Worm (Caenorhabditis elegans) whole organism, L1 larva: ENCODE data around the gene F55B11.7.

Source experiments
- C04F5.9 ChIP-seq: sonication (generic microtip); optimal IDR thresholded peaks from 2 replicates; lab custom pipeline; 2016; ENCODE audit warnings: missing genetic modification characterization, missing compliant biosample characterization
- C16A3.4 ChIP-seq: fragments of 150-350 bp; optimal IDR thresholded peaks from 2 replicates; lab custom pipeline; 2014; ENCODE audit warnings: missing biosample characterization, missing genetic modification characterization
- C34B4.2 ChIP-seq: sonication (generic microtip); optimal IDR thresholded peaks from 2 replicates; lab custom pipeline; 2017; ENCODE audit warnings: mild to moderate bottlenecking, missing genetic modification characterization, missing compliant biosample characterization
- Y116A8C.19 ChIP-seq: sonication (generic microtip); optimal IDR thresholded peaks from 2 replicates; lab custom pipeline; 2016; ENCODE audit warnings: missing compliant biosample characterization, missing genetic modification characterization, borderline replicate concordance
- blmp-1 ChIP-seq: fragments of 150-350 bp; optimal IDR thresholded peaks from 2 replicates; lab custom pipeline; 2014; ENCODE audit warnings: missing biosample characterization, missing genetic modification characterization
- ceh-63 ChIP-seq: fragments of 200-800 bp; sonication (Bioruptor generic); optimal IDR thresholded peaks from 2 replicates; lab custom pipeline; 2018; ENCODE audit warnings: mild to moderate bottlenecking, missing genetic modification characterization, missing compliant biosample characterization
- ceh-8 ChIP-seq: fragments of 200-800 bp; sonication (Bioruptor generic); optimal IDR thresholded peaks from 2 replicates; lab custom pipeline; 2018; ENCODE audit warnings: mild to moderate bottlenecking, missing genetic modification characterization, moderate library complexity, missing compliant biosample characterization
- ceh-82 ChIP-seq, 3 experiments: fragments of 150-350 bp in 1 of 3; sonication (generic microtip) in 2 of 3; optimal IDR thresholded peaks; 2 replicates each; lab custom pipeline; 2014 to 2017; ENCODE audit warnings: missing biosample characterization in 3 of 3, missing genetic modification characterization in 3 of 3
- ceh-90 ChIP-seq: sonication (generic microtip); optimal IDR thresholded peaks from 2 replicates; lab custom pipeline; 2016; ENCODE audit warnings: missing genetic modification characterization, missing compliant biosample characterization
- ces-1 ChIP-seq: fragments of 150-350 bp; optimal IDR thresholded peaks from 2 replicates; lab custom pipeline; 2014; ENCODE audit warnings: missing biosample characterization, missing genetic modification reagents, missing genetic modification characterization
- dsc-1 ChIP-seq: sonication (generic microtip); optimal IDR thresholded peaks from 2 replicates; lab custom pipeline; 2016; ENCODE audit warnings: mild to moderate bottlenecking, missing genetic modification characterization, missing compliant biosample characterization
- efl-1 ChIP-seq, 4 experiments: fragments of 150-350 bp; optimal IDR thresholded peaks in 3 of 4; peaks in 1 of 4; 1 replicate in 1 of 4; 2 replicates in 3 of 4; lab custom pipeline; 2014; ENCODE audit warnings: missing biosample characterization in 2 of 4, missing genetic modification characterization in 2 of 4, missing genetic modification reagents in 2 of 4
- egl-13 ChIP-seq: sonication (generic microtip); optimal IDR thresholded peaks from 2 replicates; lab custom pipeline; 2016; ENCODE audit warnings: missing genotype, missing genetic modification reagents, missing genetic modification characterization, missing compliant biosample characterization
- elt-3 ChIP-seq, 6 experiments: fragments of 150-350 bp in 1 of 6; sonication (generic microtip); optimal IDR thresholded peaks; 2 replicates each; lab custom pipeline; 2017 to 2018; ENCODE audit warnings: missing biosample characterization in 6 of 6, missing genetic modification characterization in 6 of 6, inconsistent platforms in 1 of 6
- ets-5 ChIP-seq: fragments of 200-800 bp; sonication (Bioruptor generic); IDR thresholded peaks from 2 replicates; pipeline ENCODE4 v1.3.6; 2022; ENCODE audit warnings: missing genetic modification characterization, missing compliant biosample characterization
- grh-1 ChIP-seq: fragments of 200-800 bp; sonication (Bioruptor generic); IDR thresholded peaks from 2 replicates; pipeline ENCODE4 v1.3.6; 2022; ENCODE audit warnings: missing genetic modification reagents, missing genetic modification characterization, missing compliant biosample characterization
- hlh-17 ChIP-seq: fragments of 200-800 bp; sonication (Bioruptor generic); optimal IDR thresholded peaks from 2 replicates; lab custom pipeline; 2018; ENCODE audit warnings: missing genetic modification characterization, mild to moderate bottlenecking, missing compliant biosample characterization, moderate library complexity, borderline replicate concordance
- isw-1 ChIP-seq: fragments of 200-800 bp; sonication (Bioruptor generic); IDR thresholded peaks from 2 replicates; pipeline ENCODE4 v1.3.6; 2022; ENCODE audit warnings: missing genetic modification characterization, missing compliant biosample characterization
- lin-13 ChIP-seq: fragments of 150-350 bp; optimal IDR thresholded peaks from 2 replicates; lab custom pipeline; 2014; ENCODE audit warnings: missing biosample characterization, missing genetic modification reagents, missing genetic modification characterization
- lin-39 ChIP-seq: fragments of 150-350 bp; optimal IDR thresholded peaks from 2 replicates; lab custom pipeline; 2014; ENCODE audit warnings: missing biosample characterization, missing genetic modification reagents, missing genetic modification characterization
- mdl-1 ChIP-seq, 2 experiments: fragments of 150-350 bp; optimal IDR thresholded peaks; 2 replicates each; lab custom pipeline; 2014 to 2017; ENCODE audit warnings: missing biosample characterization in 2 of 2, missing genetic modification characterization in 2 of 2, inconsistent platforms in 1 of 2
- mef-2 ChIP-seq: fragments of 150-350 bp; optimal IDR thresholded peaks from 2 replicates; lab custom pipeline; 2014; ENCODE audit warnings: missing biosample characterization, missing genetic modification characterization
- mep-1 ChIP-seq: fragments of 150-350 bp; optimal IDR thresholded peaks from 2 replicates; lab custom pipeline; 2014; ENCODE audit warnings: missing biosample characterization, missing genetic modification characterization
- nhr-19 ChIP-seq: fragments of 200-800 bp; sonication (Bioruptor generic); conservative IDR thresholded peaks from 2 replicates; pipeline ENCODE4 v1.3.6; 2022; ENCODE audit warnings: missing genetic modification characterization, missing compliant biosample characterization
- nhr-20 ChIP-seq: sonication (generic microtip); optimal IDR thresholded peaks from 2 replicates; lab custom pipeline; 2016; ENCODE audit warnings: mild to moderate bottlenecking, missing genetic modification characterization, missing compliant biosample characterization
- nhr-28 ChIP-seq: fragments of 150-350 bp; optimal IDR thresholded peaks from 2 replicates; lab custom pipeline; 2014; ENCODE audit warnings: missing biosample characterization, missing genetic modification characterization
- nhr-77 ChIP-seq: fragments of 150-350 bp; optimal IDR thresholded peaks from 2 replicates; lab custom pipeline; 2014; ENCODE audit warnings: missing biosample characterization, missing genetic modification characterization
- pag-3 ChIP-seq: sonication (generic microtip); optimal IDR thresholded peaks from 2 replicates; lab custom pipeline; 2017; ENCODE audit warnings: missing genetic modification characterization, mild to moderate bottlenecking, missing compliant biosample characterization, antibody characterized with exemption, borderline replicate concordance; ENCODE audit not compliant: insufficient read depth
- pqm-1 ChIP-seq: sonication (generic microtip); optimal IDR thresholded peaks from 3 replicates; lab custom pipeline; 2017; ENCODE audit warnings: missing biosample characterization, missing genetic modification characterization
- snpc-4 ChIP-seq: fragments of 150-350 bp; optimal IDR thresholded peaks from 2 replicates; lab custom pipeline; 2014; ENCODE audit warnings: missing biosample characterization, missing genetic modification characterization
- sox-4 ChIP-seq: sonication (generic microtip); optimal IDR thresholded peaks from 2 replicates; lab custom pipeline; 2016; ENCODE audit warnings: missing genetic modification characterization, missing compliant biosample characterization
- sup-37 ChIP-seq: fragments of 200-800 bp; sonication (Bioruptor generic); optimal IDR thresholded peaks from 2 replicates; lab custom pipeline; 2018; ENCODE audit warnings: mild to moderate bottlenecking, missing genetic modification characterization, missing compliant biosample characterization
- swsn-7 ChIP-seq: sonication (generic microtip); optimal IDR thresholded peaks from 2 replicates; lab custom pipeline; 2016; ENCODE audit warnings: missing genetic modification characterization, missing compliant biosample characterization
- tlp-1 ChIP-seq: fragments of 150-350 bp; optimal IDR thresholded peaks from 2 replicates; lab custom pipeline; 2014; ENCODE audit warnings: missing biosample characterization, missing genetic modification characterization
- unc-98 ChIP-seq: fragments of 200-800 bp; sonication (Bioruptor generic); IDR thresholded peaks from 2 replicates; pipeline ENCODE4 v1.3.6; 2022; ENCODE audit warnings: missing genetic modification characterization, missing compliant biosample characterization
- vab-15 ChIP-seq: sonication (generic microtip); optimal IDR thresholded peaks from 2 replicates; lab custom pipeline; 2017; ENCODE audit warnings: missing genotype, mild to moderate bottlenecking, missing genetic modification characterization, missing compliant biosample characterization
- xbp-1 ChIP-seq: sonication (generic microtip); optimal IDR thresholded peaks from 2 replicates; lab custom pipeline; 2016; ENCODE audit warnings: missing genetic modification characterization, missing compliant biosample characterization
- zip-4 ChIP-seq: fragments of 200-800 bp; sonication (Bioruptor generic); optimal IDR thresholded peaks from 2 replicates; lab custom pipeline; 2018; ENCODE audit warnings: mild to moderate bottlenecking, missing genetic modification characterization, moderate library complexity, missing compliant biosample characterization
- ztf-11 ChIP-seq, 2 experiments: sonication (generic microtip); optimal IDR thresholded peaks; 2 replicates each; lab custom pipeline; 2016 to 2017; ENCODE audit warnings: missing genetic modification characterization in 2 of 2, missing biosample characterization in 1 of 2, missing compliant biosample characterization in 1 of 2

The F55B11.7 gene

DNA sequence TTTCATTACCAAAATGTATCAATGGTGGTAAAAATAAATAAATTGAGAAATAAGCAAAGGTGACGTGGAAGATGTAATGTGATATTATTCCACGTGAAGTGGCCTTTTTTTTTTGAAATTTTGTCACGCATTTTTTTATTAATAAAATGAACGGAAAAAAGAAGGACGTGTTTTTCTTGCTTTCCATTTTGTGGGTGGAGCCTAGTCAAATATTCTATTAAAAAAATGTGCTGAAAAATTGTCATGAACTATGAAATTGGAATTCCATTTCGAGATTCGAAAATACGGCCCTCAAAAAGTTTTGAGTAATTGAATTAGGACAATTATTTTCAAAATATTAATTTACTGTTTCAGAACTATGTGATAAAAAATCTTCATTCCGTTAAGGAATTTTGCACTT lies at the start of gene F55B11.7:
F55B11.7 (minus strand) TSS at position 101 of the 400 bp plus-strand sequence.
- TF ChIP-seq Y116A8C.19 (no peak), lin-13 (no peak), ceh-63 (GFP tag; lab: Kevin White, UChicago) (no peak), ceh-82 (tag; optimal IDR thresholded peaks at IDR 0.05; lab: Kevin White, UChicago) (no peak), swsn-7 (tag; lab: Kevin White, UChicago) (no peak), sup-37 (GFP tag; lab: Kevin White, UChicago) (no peak), lin-39 (no peak), mef-2 (no peak), egl-13 (tag; lab: Kevin White, UChicago) (no peak), zip-4 (no peak), elt-3 (tag; optimal IDR thresholded peaks at IDR 0.05; lab: Kevin White, UChicago) (no peak), isw-1 (GFP tag; lab: Robert Waterston, UW) (no peak), C16A3.4 (tag; lab: Kevin White, UChicago) (no peak), tlp-1 (tag; lab: Kevin White, UChicago) (no peak), ceh-8 (no peak), grh-1 (GFP tag; lab: Robert Waterston, UW) (no peak), mep-1 (tag; lab: Kevin White, UChicago) (no peak)

DNA sequence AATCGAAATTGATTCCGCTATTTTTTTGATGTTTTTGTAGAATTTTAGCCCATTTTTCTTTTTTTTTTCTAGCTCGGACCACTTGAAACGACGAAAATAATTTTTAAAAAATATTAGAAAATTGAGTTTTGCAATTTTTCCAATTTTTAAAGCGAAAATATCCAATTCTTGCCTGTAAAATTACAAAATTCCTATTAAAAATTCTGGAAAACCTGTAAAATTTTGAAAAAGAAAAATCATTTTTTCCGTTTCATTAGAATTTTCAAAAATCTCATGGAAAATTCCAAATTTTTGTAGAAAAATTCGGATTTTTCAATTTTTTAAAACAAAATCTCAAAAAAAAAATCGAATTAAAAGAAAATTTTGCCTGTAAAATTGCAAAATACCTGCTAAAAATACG lies 47.2 kb upstream of the F55B11.7 start:
- TF ChIP-seq ztf-11 (tag; optimal IDR thresholded peaks at IDR 0.05; lab: Kevin White, UChicago) (no peak), zip-4 (no peak), snpc-4 (tag; lab: Kevin White, UChicago) (no peak), nhr-20 (tag; lab: Kevin White, UChicago) (no peak), nhr-28 (tag; lab: Kevin White, UChicago) (no peak), blmp-1 (no peak), pqm-1 (tag; lab: Kevin White, UChicago) (no peak), vab-15 (no peak), nhr-19 (GFP tag; lab: Robert Waterston, UW) (no peak), C34B4.2 (no peak), ets-5 (GFP tag; lab: Robert Waterston, UW) (no peak), hlh-17 (GFP tag; lab: Kevin White, UChicago) (no peak), swsn-7 (tag; lab: Kevin White, UChicago) (no peak)

DNA sequence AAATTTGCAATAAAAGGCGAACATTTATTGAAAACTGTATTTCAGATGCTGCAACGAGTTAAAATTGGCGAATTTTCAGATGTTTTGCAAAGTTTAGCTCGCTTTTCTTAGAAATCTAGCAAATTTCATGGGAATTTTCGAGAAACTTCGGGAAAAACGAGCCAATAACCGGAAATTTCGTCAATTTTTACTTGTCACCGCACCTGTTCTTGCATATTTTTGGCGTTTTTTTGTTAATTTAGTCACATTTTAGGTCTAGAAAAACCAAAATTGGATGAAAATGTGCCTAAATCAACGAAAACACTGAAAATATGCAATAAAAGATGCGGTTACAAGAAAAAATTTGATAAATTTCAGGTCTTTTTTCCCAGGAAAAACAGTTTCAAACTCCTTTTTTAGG lies 45.0 kb upstream of the F55B11.7 start:
- no peak for TF ChIP-seq ces-1
- TF ChIP-seq vab-15: no peak
- TF ChIP-seq dsc-1 (tag; lab: Kevin White, UChicago): no peak
- TF ChIP-seq nhr-77: no peak
- no peak for TF ChIP-seq xbp-1 (tag; lab: Kevin White, UChicago)
- no peak for TF ChIP-seq ceh-82 (tag; optimal IDR thresholded peaks at IDR 0.05; lab: Kevin White, UChicago)
- no peak for TF ChIP-seq elt-3 (tag; optimal IDR thresholded peaks at IDR 0.05; lab: Kevin White, UChicago)
- no peak for TF ChIP-seq efl-1 (optimal IDR thresholded peaks at IDR 0.05; lab: Kevin White, UChicago)
- no peak for TF ChIP-seq efl-1 (GFP tag; optimal IDR thresholded peaks at IDR 0.05 in 1 of 2; lab: Kevin White, UChicago)
- no peak for TF ChIP-seq pag-3 (tag; lab: Kevin White, UChicago)
- TF ChIP-seq mdl-1 (tag; optimal IDR thresholded peaks at IDR 0.05; lab: Kevin White, UChicago): no peak
- no peak for TF ChIP-seq lin-13
- TF ChIP-seq C04F5.9 (tag; lab: Kevin White, UChicago): no peak
- no peak for TF ChIP-seq nhr-20 (tag; lab: Kevin White, UChicago)
- no peak for TF ChIP-seq isw-1 (GFP tag; lab: Robert Waterston, UW)
- TF ChIP-seq sox-4 (tag; lab: Kevin White, UChicago): no peak
- TF ChIP-seq unc-98: no peak
- no peak for TF ChIP-seq snpc-4 (tag; lab: Kevin White, UChicago)
- TF ChIP-seq ceh-90 (tag; lab: Kevin White, UChicago): no peak
- no peak for TF ChIP-seq mep-1 (tag; lab: Kevin White, UChicago)
- TF ChIP-seq, all 84 proteins: peak for 0
